Worm (Caenorhabditis elegans) whole organism, L1 larva: Measurements from ENCODE around the gene C37C3.10.

Source experiments
- ces-1 ChIP-seq: fragments of 150-350 bp; optimal IDR thresholded peaks from 2 replicates; lab custom pipeline; 2014; ENCODE audit warnings: missing biosample characterization, missing genetic modification reagents, missing genetic modification characterization
- pax-3 ChIP-seq: fragments of 200-800 bp; sonication (Bioruptor generic); optimal IDR thresholded peaks from 2 replicates; lab custom pipeline; 2018; ENCODE audit warnings: mild to moderate bottlenecking, missing genetic modification characterization, moderate library complexity, missing compliant biosample characterization
- zag-1 ChIP-seq: fragments of 150-350 bp; optimal IDR thresholded peaks from 2 replicates; lab custom pipeline; 2014; ENCODE audit warnings: missing biosample characterization, missing genetic modification characterization
- ztf-4 ChIP-seq: fragments of 150-350 bp; optimal IDR thresholded peaks from 2 replicates; lab custom pipeline; 2014; ENCODE audit warnings: missing biosample characterization, missing genetic modification characterization

DNA sequence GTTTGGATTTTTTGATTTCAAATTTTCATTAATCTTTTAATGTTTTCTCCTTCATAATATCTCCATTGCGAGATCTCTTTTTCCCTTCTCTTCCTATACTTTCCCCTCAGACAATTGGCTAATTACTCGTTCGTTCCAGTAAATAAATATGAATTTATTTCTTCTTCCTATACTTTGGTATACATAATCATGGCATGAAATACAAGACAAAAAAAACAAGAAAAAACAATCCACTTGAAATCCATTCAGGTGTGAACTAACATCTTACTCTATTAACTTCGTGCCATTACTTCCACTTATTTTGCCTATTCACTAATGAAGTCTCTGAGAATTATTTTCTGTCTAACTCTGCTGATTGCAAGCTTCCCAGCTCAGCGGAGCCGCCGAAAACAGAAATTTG, 20.6 kb downstream of the C37C3.10 start, which contains the start of gene grd-8:
- TF ChIP-seq ces-1 (GFP tag; lab: Kevin White, UChicago), result no peak
- no peak for TF ChIP-seq zag-1 (tag; lab: Kevin White, UChicago)
- no peak for TF ChIP-seq ztf-4 (tag; lab: Kevin White, UChicago)
- TF ChIP-seq pax-3 (tag; lab: Kevin White, UChicago), result no peak
